Fruit fly (Drosophila melanogaster) whole organism, larva: ENCODE measurements around the gene Uxs.

Experiments
- noc ChIP-seq: fragments of 200-800 bp; sonication (Bioruptor generic); optimal IDR thresholded peaks from 3 replicates; lab custom pipeline; 2019; ENCODE audit warnings: missing biosample characterization, mild to moderate bottlenecking, missing genetic modification characterization, moderate library complexity

Gene Uxs

DNA sequence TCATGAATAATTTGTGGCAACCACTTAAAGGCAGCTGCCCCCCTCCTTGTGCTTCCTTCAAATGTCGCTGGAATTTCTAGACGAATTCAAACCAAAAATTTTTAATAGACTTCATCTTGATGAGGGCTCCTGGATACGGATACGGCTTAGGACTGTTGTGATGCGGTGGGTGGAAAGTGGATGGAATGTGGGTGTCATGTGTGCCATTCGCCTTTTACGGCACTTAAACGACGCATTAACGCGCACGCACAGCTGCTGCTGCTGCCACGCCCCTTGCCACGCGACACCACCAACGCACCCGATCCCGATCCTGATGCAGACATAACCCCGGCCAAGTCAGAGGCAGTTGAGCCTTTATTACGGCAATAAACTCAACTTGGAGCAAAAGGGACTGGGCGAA, 39.0 kb downstream of the Uxs start:
- TF ChIP-seq noc (tag; lab: Kevin White, UChicago), result no peak

DNA sequence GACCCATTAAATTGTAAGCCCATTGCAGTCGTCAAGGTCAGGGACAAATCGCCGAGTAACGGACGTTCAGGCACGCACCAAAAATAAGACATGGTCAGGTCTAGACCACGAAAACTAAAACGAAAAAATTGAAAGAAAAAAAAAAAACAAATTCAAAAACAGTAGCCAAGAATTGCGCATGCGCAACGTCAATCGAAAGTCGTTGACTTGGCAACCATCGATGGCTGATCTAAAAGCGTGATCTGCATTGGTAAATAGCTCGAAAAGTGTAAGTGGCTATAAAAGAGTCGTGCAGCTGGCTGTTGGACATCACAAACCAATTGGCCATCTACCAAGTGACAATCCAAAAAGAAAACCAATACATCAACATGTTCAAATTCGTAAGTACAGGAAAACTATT, 41.1 kb downstream of the Uxs start, which contains the start of gene CG13678:
CG13678 (plus strand) TSS at position 307 of the 400 bp plus-strand sequence.
- TF ChIP-seq noc (tag; lab: Kevin White, UChicago), result no peak

DNA sequence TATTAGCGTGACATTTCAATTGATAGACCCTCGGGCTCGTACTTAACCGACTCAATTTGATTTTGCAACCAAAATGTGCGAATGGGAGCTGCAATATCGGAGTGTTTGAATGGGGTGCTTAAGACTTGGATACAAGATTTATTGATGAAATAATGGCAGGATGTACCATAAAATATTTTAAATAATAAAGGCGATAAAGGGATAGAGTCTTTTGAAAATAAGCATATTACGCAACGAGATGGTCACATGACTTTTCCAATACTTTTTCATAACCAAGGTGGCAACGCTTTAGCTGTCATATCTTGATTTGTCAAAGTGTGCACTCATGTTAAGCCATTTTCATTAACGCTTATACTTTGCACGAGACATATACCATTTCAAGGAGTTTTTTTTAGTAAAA, 48.2 kb downstream of the Uxs start, which contains the start of gene eIF4E3:
eIF4E3 (plus strand) TSS at position 301 of the 400 bp plus-strand sequence.
- TF ChIP-seq noc (tag; lab: Kevin White, UChicago), result no peak
